Fruit fly (Drosophila melanogaster): ENCODE measurements around the gene NSD.

DNA sequence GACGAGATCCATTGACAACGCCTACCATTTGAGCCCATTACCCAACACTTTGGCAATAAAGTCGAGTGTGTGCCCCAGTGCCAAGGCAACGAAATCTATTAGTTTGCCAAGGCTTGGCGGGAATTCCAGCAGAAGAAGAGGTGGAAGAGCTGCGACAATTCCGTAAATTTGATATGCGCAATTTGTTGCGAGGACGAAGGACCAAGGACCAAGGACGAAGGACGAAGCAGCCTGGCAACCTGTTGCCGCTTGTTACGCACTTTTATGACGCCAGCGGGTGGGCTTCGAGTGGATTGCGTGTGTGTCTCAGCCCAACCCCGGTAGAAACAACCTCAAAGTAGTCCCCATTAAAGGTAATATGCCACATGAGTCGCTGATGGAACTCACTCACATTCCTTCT is 49.5 kb downstream of the NSD start:
- no peak for TF ChIP-seq EcR (GFP tag; optimal IDR thresholded peaks at IDR 0.05)
- no peak for TF ChIP-seq gl (tag; optimal IDR thresholded peaks at IDR 0.05)
- TF ChIP-seq CG15710 (tag; optimal IDR thresholded peaks at IDR 0.05), result no peak
